Worm (Caenorhabditis elegans) whole organism, L3 larva: ENCODE data around the gene tor-2.

Experiments used
- R02D3.7 ChIP-seq: fragments of 150-350 bp; optimal IDR thresholded peaks from 2 replicates; lab custom pipeline; 2014; ENCODE audit warnings: missing biosample characterization, missing genetic modification characterization
- ZK546.5 ChIP-seq: sonication (generic microtip); optimal IDR thresholded peaks from 2 replicates; lab custom pipeline; 2017; ENCODE audit warnings: missing biosample characterization, missing genetic modification characterization
- aly-2 ChIP-seq: fragments of 150-350 bp; optimal IDR thresholded peaks from 2 replicates; lab custom pipeline; 2014; ENCODE audit warnings: missing biosample characterization, missing genetic modification characterization
- ama-1 ChIP-seq: fragments of 150-350 bp; optimal IDR thresholded peaks from 2 replicates; lab custom pipeline; 2018
- ceh-16 ChIP-seq: sonication (generic microtip); optimal IDR thresholded peaks from 2 replicates; lab custom pipeline; 2017; ENCODE audit warnings: missing biosample characterization, missing genetic modification characterization
- ceh-28 ChIP-seq: fragments of 150-350 bp; optimal IDR thresholded peaks from 2 replicates; lab custom pipeline; 2014; ENCODE audit warnings: missing biosample characterization, missing genetic modification reagents, missing genetic modification characterization
- ceh-82 ChIP-seq: fragments of 150-350 bp; optimal IDR thresholded peaks from 2 replicates; lab custom pipeline; 2014; ENCODE audit warnings: missing biosample characterization, missing genetic modification characterization
- ceh-9 ChIP-seq: sonication (generic microtip); optimal IDR thresholded peaks from 2 replicates; lab custom pipeline; 2018; ENCODE audit warnings: missing biosample characterization, missing genetic modification characterization
- daf-12 ChIP-seq: fragments of 150-350 bp; optimal IDR thresholded peaks from 2 replicates; lab custom pipeline; 2014; ENCODE audit warnings: missing biosample characterization, missing genetic modification reagents, missing genetic modification characterization
- egl-27 ChIP-seq: sonication (generic microtip); optimal IDR thresholded peaks from 4 replicates; lab custom pipeline; 2017; ENCODE audit warnings: missing biosample characterization, missing genetic modification reagents, missing genetic modification characterization
- egl-5 ChIP-seq: fragments of 150-350 bp; optimal IDR thresholded peaks from 2 replicates; lab custom pipeline; 2017; ENCODE audit warnings: missing biosample characterization, missing genetic modification reagents, missing genetic modification characterization, inconsistent platforms
- elt-1 ChIP-seq: fragments of 150-350 bp; optimal IDR thresholded peaks from 2 replicates; lab custom pipeline; 2014; ENCODE audit warnings: missing biosample characterization, missing genetic modification characterization
- elt-2 ChIP-seq: sonication (generic microtip); optimal IDR thresholded peaks from 2 replicates; lab custom pipeline; 2016; ENCODE audit warnings: missing genetic modification reagents, mild to moderate bottlenecking, missing genetic modification characterization, missing compliant biosample characterization
- elt-3 ChIP-seq, 3 experiments: fragments of 150-350 bp in 1 of 3; sonication (generic microtip) in 2 of 3; optimal IDR thresholded peaks; 2 replicates in 2 of 3; 4 replicates in 1 of 3; lab custom pipeline; 2014 to 2017; ENCODE audit warnings: missing biosample characterization in 3 of 3, missing genetic modification characterization in 3 of 3
- eor-1 ChIP-seq, 2 experiments: fragments of 150-350 bp; optimal IDR thresholded peaks; 2 replicates each; lab custom pipeline; 2014 to 2018; ENCODE audit warnings: missing biosample characterization in 2 of 2, missing genetic modification characterization in 2 of 2
- fkh-10 ChIP-seq: sonication (generic microtip); optimal IDR thresholded peaks from 2 replicates; lab custom pipeline; 2017; ENCODE audit warnings: missing biosample characterization, missing genetic modification reagents, missing genetic modification characterization
- fkh-2 ChIP-seq: fragments of 150-350 bp; optimal IDR thresholded peaks from 2 replicates; lab custom pipeline; 2014; ENCODE audit warnings: missing biosample characterization, missing genetic modification reagents, missing genetic modification characterization
- fos-1 ChIP-seq: fragments of 150-350 bp; optimal IDR thresholded peaks from 2 replicates; lab custom pipeline; 2014; ENCODE audit warnings: missing biosample characterization, missing genetic modification characterization
- hmg-11 ChIP-seq: sonication (generic microtip); optimal IDR thresholded peaks from 2 replicates; lab custom pipeline; 2016; ENCODE audit warnings: missing genetic modification characterization, missing compliant biosample characterization
- jun-1 ChIP-seq: fragments of 150-350 bp; optimal IDR thresholded peaks from 2 replicates; lab custom pipeline; 2014; ENCODE audit warnings: missing biosample characterization, missing genetic modification reagents, missing genetic modification characterization
- lin-15B ChIP-seq: fragments of 150-350 bp; optimal IDR thresholded peaks from 2 replicates; lab custom pipeline; 2014; ENCODE audit warnings: missing biosample characterization, missing genetic modification characterization
- lin-39 ChIP-seq: fragments of 150-350 bp; optimal IDR thresholded peaks from 2 replicates; lab custom pipeline; 2018; ENCODE audit warnings: missing biosample characterization, missing genetic modification reagents, missing genetic modification characterization
- lsy-12 ChIP-seq: sonication (generic microtip); optimal IDR thresholded peaks from 2 replicates; lab custom pipeline; 2016; ENCODE audit warnings: mild to moderate bottlenecking, missing genetic modification characterization, missing compliant biosample characterization
- mdl-1 ChIP-seq: fragments of 150-350 bp; optimal IDR thresholded peaks from 2 replicates; lab custom pipeline; 2014; ENCODE audit warnings: missing biosample characterization, missing genetic modification characterization
- mml-1 ChIP-seq: fragments of 150-350 bp; sonication (generic microtip); optimal IDR thresholded peaks from 3 replicates; lab custom pipeline; 2014; ENCODE audit warnings: missing biosample characterization, missing genetic modification characterization
- nfya-1 ChIP-seq: sonication (generic microtip); optimal IDR thresholded peaks from 2 replicates; lab custom pipeline; 2017; ENCODE audit warnings: missing genetic modification characterization, mild to moderate bottlenecking, missing compliant biosample characterization, antibody characterized with exemption, moderate library complexity; ENCODE audit not compliant: insufficient read depth
- nhr-11 ChIP-seq: fragments of 150-350 bp; optimal IDR thresholded peaks from 2 replicates; lab custom pipeline; 2014; ENCODE audit warnings: missing biosample characterization, missing genetic modification characterization
- nhr-12 ChIP-seq: fragments of 150-350 bp; optimal IDR thresholded peaks from 2 replicates; lab custom pipeline; 2014; ENCODE audit warnings: missing biosample characterization, missing genetic modification characterization
- nhr-23 ChIP-seq: fragments of 150-350 bp; optimal IDR thresholded peaks from 2 replicates; lab custom pipeline; 2014; ENCODE audit warnings: missing biosample characterization, missing genetic modification reagents, missing genetic modification characterization
- nhr-237 ChIP-seq: fragments of 150-350 bp; optimal IDR thresholded peaks from 2 replicates; lab custom pipeline; 2014; ENCODE audit warnings: missing biosample characterization, missing genetic modification characterization
- nhr-25 ChIP-seq: sonication (generic microtip); optimal IDR thresholded peaks from 2 replicates; lab custom pipeline; 2017; ENCODE audit warnings: missing biosample characterization, missing genetic modification characterization
- nhr-28 ChIP-seq: fragments of 150-350 bp; optimal IDR thresholded peaks from 2 replicates; lab custom pipeline; 2014; ENCODE audit warnings: missing biosample characterization, missing genetic modification characterization
- nhr-43 ChIP-seq: sonication (generic microtip); optimal IDR thresholded peaks from 2 replicates; lab custom pipeline; 2016; ENCODE audit warnings: mild to moderate bottlenecking, missing genetic modification characterization, missing compliant biosample characterization; ENCODE audit not compliant: poor library complexity, severe bottlenecking
- nhr-67 ChIP-seq: fragments of 150-350 bp; optimal IDR thresholded peaks from 2 replicates; lab custom pipeline; 2014; ENCODE audit warnings: missing biosample characterization, missing genetic modification characterization
- nhr-76 ChIP-seq: fragments of 150-350 bp; sonication (generic microtip); optimal IDR thresholded peaks from 5 replicates; lab custom pipeline; 2014; ENCODE audit warnings: missing biosample characterization, missing genetic modification characterization
- nhr-77 ChIP-seq: fragments of 150-350 bp; optimal IDR thresholded peaks from 2 replicates; lab custom pipeline; 2014; ENCODE audit warnings: missing biosample characterization, missing genetic modification characterization
- pha-4 ChIP-seq: fragments of 150-350 bp; optimal IDR thresholded peaks from 2 replicates; lab custom pipeline; 2014; ENCODE audit warnings: missing biosample characterization, missing genetic modification reagents, missing genetic modification characterization
- pqm-1 ChIP-seq: fragments of 150-350 bp; optimal IDR thresholded peaks from 2 replicates; lab custom pipeline; 2017; ENCODE audit warnings: missing biosample characterization, missing genetic modification characterization, inconsistent platforms
- sea-2 ChIP-seq: fragments of 150-350 bp; sonication (generic microtip); optimal IDR thresholded peaks from 4 replicates; lab custom pipeline; 2014; ENCODE audit warnings: missing biosample characterization, missing genetic modification reagents, missing genetic modification characterization
- skn-1 ChIP-seq: fragments of 150-350 bp; optimal IDR thresholded peaks from 2 replicates; lab custom pipeline; 2014; ENCODE audit warnings: missing biosample characterization, missing genetic modification characterization
- snpc-4 ChIP-seq: fragments of 150-350 bp; optimal IDR thresholded peaks from 2 replicates; lab custom pipeline; 2014; ENCODE audit warnings: missing biosample characterization, missing genetic modification characterization
- tbx-2 ChIP-seq: sonication (generic microtip); optimal IDR thresholded peaks from 2 replicates; lab custom pipeline; 2016; ENCODE audit warnings: mild to moderate bottlenecking, missing genetic modification characterization, missing compliant biosample characterization
- unc-39 ChIP-seq: sonication (generic microtip); optimal IDR thresholded peaks from 4 replicates; lab custom pipeline; 2017; ENCODE audit warnings: missing biosample characterization, missing genetic modification characterization
- unc-62 ChIP-seq: fragments of 150-350 bp; sonication (generic microtip); optimal IDR thresholded peaks from 4 replicates; lab custom pipeline; 2014; ENCODE audit warnings: missing biosample characterization, missing genetic modification reagents, missing genetic modification characterization
- zag-1 ChIP-seq: fragments of 150-350 bp; optimal IDR thresholded peaks from 2 replicates; lab custom pipeline; 2014; ENCODE audit warnings: missing biosample characterization, missing genetic modification characterization
- ztf-11 ChIP-seq: fragments of 150-350 bp; optimal IDR thresholded peaks from 2 replicates; lab custom pipeline; 2014; ENCODE audit warnings: missing biosample characterization, missing genetic modification characterization
- ztf-4 ChIP-seq: fragments of 150-350 bp; optimal IDR thresholded peaks from 2 replicates; lab custom pipeline; 2014; ENCODE audit warnings: missing biosample characterization, missing genetic modification characterization

The tor-2 gene

DNA sequence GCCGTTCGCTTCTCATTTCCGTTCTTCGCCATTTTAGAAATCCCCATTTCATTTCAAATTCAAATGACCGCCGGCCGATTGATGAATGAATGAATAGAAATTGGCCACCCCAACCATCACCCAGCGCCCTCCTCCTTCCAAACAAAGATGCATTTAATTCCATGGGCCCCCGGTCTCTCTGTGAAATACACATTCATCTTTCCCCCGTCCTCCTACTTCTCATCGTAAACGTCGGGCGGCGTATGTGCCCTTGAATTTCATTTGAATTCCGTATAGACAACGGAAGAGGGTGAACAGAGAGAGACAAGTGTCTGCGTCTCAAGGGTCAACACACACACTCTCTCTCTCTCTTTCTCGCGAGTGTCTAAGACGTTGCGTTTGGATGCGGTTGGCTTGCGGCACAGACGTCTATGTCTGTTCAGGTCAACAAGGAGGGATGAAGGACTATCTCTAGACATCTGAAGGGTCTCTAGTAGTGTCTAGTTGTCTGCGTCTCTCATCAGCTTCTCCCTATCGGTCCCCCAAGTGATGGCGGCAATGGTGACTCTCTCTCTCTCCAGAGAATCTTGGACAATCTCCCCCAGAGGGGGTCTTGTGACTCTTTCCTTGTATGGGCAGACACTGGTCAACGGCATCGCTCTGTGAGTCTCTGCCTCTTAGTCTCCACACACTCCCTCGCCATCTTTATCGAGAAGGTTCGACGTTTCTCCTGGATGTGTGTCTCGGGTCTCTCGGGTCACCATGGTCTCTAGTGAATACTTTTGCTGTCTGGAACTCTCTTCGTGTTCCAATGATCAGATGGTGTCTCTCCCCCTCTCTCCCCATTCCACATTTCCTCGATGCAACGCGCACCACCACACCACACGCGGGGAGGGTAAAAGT, 48.9 kb upstream of the tor-2 start:
- TF ChIP-seq nhr-43 (tag; lab: Kevin White, UChicago) = peak; percentile 88
- TF ChIP-seq ztf-11 (tag; lab: Kevin White, UChicago) = no peak
- TF ChIP-seq nhr-237 = no peak
- TF ChIP-seq pha-4 (tag; lab: Kevin White, UChicago) = no peak
- TF ChIP-seq daf-12 (tag; lab: Kevin White, UChicago) = peak; percentile 63
- TF ChIP-seq elt-2 (tag; lab: Kevin White, UChicago) = no peak
- TF ChIP-seq ceh-28 (tag; lab: Kevin White, UChicago) = peak; percentile 35
- peak; percentile 17 for TF ChIP-seq egl-5
- TF ChIP-seq nhr-76 (tag; lab: Kevin White, UChicago) = no peak
- peak; percentile 28 for TF ChIP-seq zag-1 (tag; lab: Kevin White, UChicago)
- TF ChIP-seq eor-1 (tag; optimal IDR thresholded peaks at IDR 0.05; lab: Kevin White, UChicago) = peak in 1 of 2 experiments; percentile 70
- TF ChIP-seq nhr-23 (tag; lab: Kevin White, UChicago) = peak; percentile 71
- no peak for TF ChIP-seq nhr-77 (tag; lab: Kevin White, UChicago)
- peak; percentile 11 for TF ChIP-seq ceh-82 (tag; lab: Kevin White, UChicago)
- TF ChIP-seq unc-39 (tag; lab: Kevin White, UChicago) = peak; percentile 2
- TF ChIP-seq ceh-16 (tag; lab: Kevin White, UChicago) = peak; percentile 36
- TF ChIP-seq mdl-1 (tag; lab: Kevin White, UChicago) = peak; percentile 62
- TF ChIP-seq unc-62 (GFP tag; lab: Kevin White, UChicago) = peak; percentile 63
- peak; percentile 67 for TF ChIP-seq elt-1 (tag; lab: Kevin White, UChicago)
- TF ChIP-seq lin-15B = peak; percentile 88
- TF ChIP-seq nhr-28 (tag; lab: Kevin White, UChicago) = peak; percentile 64
- TF ChIP-seq lsy-12 = peak; percentile 58
- TF ChIP-seq ceh-9 = peak; percentile 58
- TF ChIP-seq lin-39 (tag; lab: Kevin White, UChicago) = peak; percentile 72
- peak; percentile 32 for TF ChIP-seq pqm-1 (tag; lab: Kevin White, UChicago)
- peak; percentile 49 for TF ChIP-seq R02D3.7
- no peak for TF ChIP-seq elt-3 (tag; optimal IDR thresholded peaks at IDR 0.05; lab: Kevin White, UChicago)
- peak; percentile 62 for TF ChIP-seq nhr-25
- TF ChIP-seq tbx-2 (tag; lab: Kevin White, UChicago) = peak; percentile 86
- TF ChIP-seq ZK546.5 (tag; lab: Kevin White, UChicago) = peak; percentile 22
- peak; percentile 43 for TF ChIP-seq hmg-11 (tag; lab: Kevin White, UChicago)
- peak; percentile 74 for TF ChIP-seq nfya-1 (tag; lab: Kevin White, UChicago)
- no peak for TF ChIP-seq nhr-12 (tag; lab: Kevin White, UChicago)
- peak; percentile 45 for TF ChIP-seq fkh-2 (tag; lab: Kevin White, UChicago)
- TF ChIP-seq jun-1 = peak; percentile 87
- no peak for TF ChIP-seq egl-27 (tag; lab: Kevin White, UChicago)
- peak; percentile 48 for TF ChIP-seq snpc-4
- peak; percentile 60 for TF ChIP-seq nhr-11 (tag; lab: Kevin White, UChicago)
- TF ChIP-seq skn-1 (tag; lab: Kevin White, UChicago) = peak; percentile 74
- TF ChIP-seq ztf-4 (tag; lab: Kevin White, UChicago) = peak; percentile 22
- no peak for TF ChIP-seq nhr-67
- TF ChIP-seq mml-1 (tag; lab: Kevin White, UChicago) = no peak
- peak; percentile 43 for TF ChIP-seq fkh-10 (GFP tag; lab: Kevin White, UChicago)
- TF ChIP-seq aly-2 (tag; lab: Kevin White, UChicago) = no peak
- no peak for TF ChIP-seq ama-1 (lab: Kevin White, UChicago)
- TF ChIP-seq fos-1 (tag; lab: Kevin White, UChicago) = peak; percentile 29
- no peak for TF ChIP-seq sea-2
